Worm (Caenorhabditis elegans) whole organism, L1 larva: ENCODE results near the gene F22F7.2.

Experiments
- C16A3.4 ChIP-seq: fragments of 150-350 bp; optimal IDR thresholded peaks from 2 replicates; lab custom pipeline; 2014; ENCODE audit warnings: missing biosample characterization, missing genetic modification characterization
- aha-1 ChIP-seq: fragments of 150-350 bp; optimal IDR thresholded peaks from 2 replicates; lab custom pipeline; 2014; ENCODE audit warnings: missing biosample characterization, missing genetic modification characterization
- aly-2 ChIP-seq: fragments of 150-350 bp; optimal IDR thresholded peaks from 2 replicates; lab custom pipeline; 2014; ENCODE audit warnings: missing biosample characterization, missing genetic modification characterization
- ceh-63 ChIP-seq: fragments of 200-800 bp; sonication (Bioruptor generic); optimal IDR thresholded peaks from 2 replicates; lab custom pipeline; 2018; ENCODE audit warnings: mild to moderate bottlenecking, missing genetic modification characterization, missing compliant biosample characterization
- ceh-82 ChIP-seq, 3 experiments: fragments of 150-350 bp in 1 of 3; sonication (generic microtip) in 2 of 3; optimal IDR thresholded peaks; 2 replicates each; lab custom pipeline; 2014 to 2017; ENCODE audit warnings: missing biosample characterization in 3 of 3, missing genetic modification characterization in 3 of 3
- dpl-1 ChIP-seq, 3 experiments: fragments of 150-350 bp in 2 of 3; sonication (generic microtip) in 1 of 3; optimal IDR thresholded peaks; 2 replicates each; lab custom pipeline; 2014 to 2017; ENCODE audit warnings: missing biosample characterization in 3 of 3, missing genetic modification characterization in 3 of 3, missing genetic modification reagents in 3 of 3
- efl-3 ChIP-seq: fragments of 200-800 bp; sonication (Bioruptor generic); optimal IDR thresholded peaks from 2 replicates; lab custom pipeline; 2018; ENCODE audit warnings: mild to moderate bottlenecking, missing genetic modification characterization, missing compliant biosample characterization
- egl-13 ChIP-seq: sonication (generic microtip); optimal IDR thresholded peaks from 2 replicates; lab custom pipeline; 2016; ENCODE audit warnings: missing genotype, missing genetic modification reagents, missing genetic modification characterization, missing compliant biosample characterization
- elt-2 ChIP-seq: sonication (generic microtip); optimal IDR thresholded peaks from 2 replicates; lab custom pipeline; 2016; ENCODE audit warnings: missing genetic modification characterization, mild to moderate bottlenecking, inconsistent platforms, missing compliant biosample characterization, missing genetic modification reagents
- elt-3 ChIP-seq, 6 experiments: fragments of 150-350 bp in 1 of 6; sonication (generic microtip); optimal IDR thresholded peaks; 2 replicates each; lab custom pipeline; 2017 to 2018; ENCODE audit warnings: missing biosample characterization in 6 of 6, missing genetic modification characterization in 6 of 6, inconsistent platforms in 1 of 6
- fos-1 ChIP-seq: fragments of 150-350 bp; optimal IDR thresholded peaks from 2 replicates; lab custom pipeline; 2014; ENCODE audit warnings: missing biosample characterization, missing genetic modification characterization
- grh-1 ChIP-seq: fragments of 200-800 bp; sonication (Bioruptor generic); IDR thresholded peaks from 2 replicates; pipeline ENCODE4 v1.3.6; 2022; ENCODE audit warnings: missing genetic modification reagents, missing genetic modification characterization, missing compliant biosample characterization
- hlh-17 ChIP-seq: fragments of 200-800 bp; sonication (Bioruptor generic); optimal IDR thresholded peaks from 2 replicates; lab custom pipeline; 2018; ENCODE audit warnings: missing genetic modification characterization, mild to moderate bottlenecking, missing compliant biosample characterization, moderate library complexity, borderline replicate concordance
- hpl-2 ChIP-seq: fragments of 150-350 bp; optimal IDR thresholded peaks from 2 replicates; lab custom pipeline; 2014; ENCODE audit warnings: missing biosample characterization, missing genetic modification reagents, missing genetic modification characterization
- irx-1 ChIP-seq: sonication (generic microtip); optimal IDR thresholded peaks from 2 replicates; lab custom pipeline; 2016; ENCODE audit warnings: missing genetic modification characterization, missing compliant biosample characterization
- isw-1 ChIP-seq: fragments of 200-800 bp; sonication (Bioruptor generic); IDR thresholded peaks from 2 replicates; pipeline ENCODE4 v1.3.6; 2022; ENCODE audit warnings: missing genetic modification characterization, missing compliant biosample characterization
- jun-1 ChIP-seq: fragments of 150-350 bp; optimal IDR thresholded peaks from 2 replicates; lab custom pipeline; 2014; ENCODE audit warnings: missing biosample characterization, missing genetic modification reagents, missing genetic modification characterization
- lin-13 ChIP-seq: fragments of 150-350 bp; optimal IDR thresholded peaks from 2 replicates; lab custom pipeline; 2014; ENCODE audit warnings: missing biosample characterization, missing genetic modification reagents, missing genetic modification characterization
- lin-14 ChIP-seq: fragments of 200-800 bp; sonication (Bioruptor generic); optimal IDR thresholded peaks from 2 replicates; lab custom pipeline; 2018; ENCODE audit warnings: mild to moderate bottlenecking, missing genetic modification characterization, moderate library complexity, missing compliant biosample characterization
- lin-39 ChIP-seq: fragments of 150-350 bp; optimal IDR thresholded peaks from 2 replicates; lab custom pipeline; 2014; ENCODE audit warnings: missing biosample characterization, missing genetic modification reagents, missing genetic modification characterization
- lir-3 ChIP-seq: sonication (generic microtip); optimal IDR thresholded peaks from 2 replicates; lab custom pipeline; 2016; ENCODE audit warnings: mild to moderate bottlenecking, missing genetic modification characterization, moderate library complexity, missing compliant biosample characterization; ENCODE audit not compliant: poor library complexity
- lsy-2 ChIP-seq, 2 experiments: fragments of 150-350 bp; optimal IDR thresholded peaks; 2 replicates each; lab custom pipeline; 2014; ENCODE audit warnings: missing biosample characterization in 2 of 2, missing genetic modification characterization in 2 of 2
- mdl-1 ChIP-seq, 2 experiments: fragments of 150-350 bp; optimal IDR thresholded peaks; 2 replicates each; lab custom pipeline; 2014 to 2017; ENCODE audit warnings: missing biosample characterization in 2 of 2, missing genetic modification characterization in 2 of 2, inconsistent platforms in 1 of 2
- nhr-11 ChIP-seq: fragments of 150-350 bp; optimal IDR thresholded peaks from 2 replicates; lab custom pipeline; 2014; ENCODE audit warnings: missing biosample characterization, missing genetic modification characterization
- nhr-47 ChIP-seq: sonication (generic microtip); optimal IDR thresholded peaks from 2 replicates; lab custom pipeline; 2016; ENCODE audit warnings: mild to moderate bottlenecking, missing genetic modification characterization, moderate library complexity, missing compliant biosample characterization
- nhr-71 ChIP-seq: sonication (generic microtip); optimal IDR thresholded peaks from 2 replicates; lab custom pipeline; 2016; ENCODE audit warnings: mild to moderate bottlenecking, missing genetic modification characterization, moderate library complexity, missing compliant biosample characterization
- nhr-77 ChIP-seq: fragments of 150-350 bp; optimal IDR thresholded peaks from 2 replicates; lab custom pipeline; 2014; ENCODE audit warnings: missing biosample characterization, missing genetic modification characterization
- nhr-84 ChIP-seq: sonication (generic microtip); optimal IDR thresholded peaks from 2 replicates; lab custom pipeline; 2017; ENCODE audit warnings: missing biosample characterization, missing genetic modification characterization
- nhr-90 ChIP-seq: sonication (generic microtip); optimal IDR thresholded peaks from 2 replicates; lab custom pipeline; 2016; ENCODE audit warnings: mild to moderate bottlenecking, missing genetic modification characterization, missing compliant biosample characterization; ENCODE audit not compliant: poor library complexity
- pag-3 ChIP-seq: sonication (generic microtip); optimal IDR thresholded peaks from 2 replicates; lab custom pipeline; 2017; ENCODE audit warnings: missing genetic modification characterization, mild to moderate bottlenecking, missing compliant biosample characterization, antibody characterized with exemption, borderline replicate concordance; ENCODE audit not compliant: insufficient read depth
- rnt-1 ChIP-seq: sonication (generic microtip); optimal IDR thresholded peaks from 2 replicates; lab custom pipeline; 2016; ENCODE audit warnings: mild to moderate bottlenecking, missing genetic modification characterization, moderate library complexity, missing compliant biosample characterization
- skn-1 ChIP-seq: fragments of 150-350 bp; optimal IDR thresholded peaks from 2 replicates; lab custom pipeline; 2014; ENCODE audit warnings: missing biosample characterization, missing genetic modification characterization
- snu-23 ChIP-seq: sonication (generic microtip); optimal IDR thresholded peaks from 2 replicates; lab custom pipeline; 2016; ENCODE audit warnings: missing genetic modification characterization, missing compliant biosample characterization
- sox-4 ChIP-seq: sonication (generic microtip); optimal IDR thresholded peaks from 2 replicates; lab custom pipeline; 2016; ENCODE audit warnings: missing genetic modification characterization, missing compliant biosample characterization
- sup-37 ChIP-seq: fragments of 200-800 bp; sonication (Bioruptor generic); optimal IDR thresholded peaks from 2 replicates; lab custom pipeline; 2018; ENCODE audit warnings: mild to moderate bottlenecking, missing genetic modification characterization, missing compliant biosample characterization
- tbx-2 ChIP-seq: sonication (generic microtip); optimal IDR thresholded peaks from 2 replicates; lab custom pipeline; 2016; ENCODE audit warnings: missing genetic modification characterization, missing compliant biosample characterization
- unc-62 ChIP-seq: fragments of 150-350 bp; optimal IDR thresholded peaks from 2 replicates; lab custom pipeline; 2014; ENCODE audit warnings: missing biosample characterization, missing genetic modification reagents, missing genetic modification characterization
- unc-98 ChIP-seq: fragments of 200-800 bp; sonication (Bioruptor generic); IDR thresholded peaks from 2 replicates; pipeline ENCODE4 v1.3.6; 2022; ENCODE audit warnings: missing genetic modification characterization, missing compliant biosample characterization
- vab-15 ChIP-seq: sonication (generic microtip); optimal IDR thresholded peaks from 2 replicates; lab custom pipeline; 2017; ENCODE audit warnings: missing genotype, mild to moderate bottlenecking, missing genetic modification characterization, missing compliant biosample characterization
- zag-1 ChIP-seq: fragments of 150-350 bp; optimal IDR thresholded peaks from 2 replicates; lab custom pipeline; 2014; ENCODE audit warnings: missing biosample characterization, missing genetic modification characterization
- ztf-4 ChIP-seq: fragments of 150-350 bp; optimal IDR thresholded peaks from 2 replicates; lab custom pipeline; 2014; ENCODE audit warnings: missing biosample characterization, missing genetic modification characterization

Gene F22F7.2

ce11 chrV:2126996-2127585, 4.5 kb downstream of the F22F7.2 start, which contains the start of gene ldp-1 (continued):
- TF ChIP-seq lin-14 (peak; percentile 92), ceh-82 (tag; optimal IDR thresholded peaks at IDR 0.05; lab: Kevin White, UChicago) (peak; percentile 55 to 73 (median 70)), nhr-47 (tag; lab: Kevin White, UChicago) (peak; percentile 92), ztf-4 (tag; lab: Kevin White, UChicago) (no peak), hlh-17 (GFP tag; lab: Kevin White, UChicago) (no peak), lin-13 (peak; percentile 67), unc-98 (GFP tag; lab: Robert Waterston, UW) (peak; percentile 82), elt-2 (tag; lab: Kevin White, UChicago) (peak; percentile 67), skn-1 (tag; lab: Kevin White, UChicago) (peak; percentile 11), mdl-1 (tag; optimal IDR thresholded peaks at IDR 0.05; lab: Kevin White, UChicago) (peak in 1 of 2 experiments; percentile 6), nhr-90 (tag; lab: Kevin White, UChicago) (peak; percentile 92), nhr-77 (tag; lab: Kevin White, UChicago) (no peak), aly-2 (tag; lab: Kevin White, UChicago) (peak; percentile 6), lir-3 (peak; percentile 95), vab-15 (tag; lab: Kevin White, UChicago) (no peak), jun-1 (tag; lab: Kevin White, UChicago) (no peak), efl-3 (no peak), tbx-2 (tag; lab: Kevin White, UChicago) (peak; percentile 90), lin-39 (tag; lab: Kevin White, UChicago) (peak; percentile 20), ceh-63 (peak; percentile 60), elt-3 (tag; optimal IDR thresholded peaks at IDR 0.05; lab: Kevin White, UChicago) (peak in 1 of 6 experiments; percentile 51), irx-1 (tag; lab: Kevin White, UChicago) (peak; percentile 96), fos-1 (peak; percentile 62), zag-1 (tag; lab: Kevin White, UChicago) (no peak), pag-3 (tag; lab: Kevin White, UChicago) (no peak), nhr-84 (tag; lab: Kevin White, UChicago) (no peak), egl-13 (tag; lab: Kevin White, UChicago) (peak; percentile 85), aha-1 (tag; lab: Kevin White, UChicago) (no peak), unc-62 (GFP tag; lab: Kevin White, UChicago) (no peak), hpl-2 (GFP tag; lab: Kevin White, UChicago) (no peak), C16A3.4 (tag; lab: Kevin White, UChicago) (peak; percentile 14), isw-1 (GFP tag; lab: Robert Waterston, UW) (peak; percentile 78), nhr-71 (peak; percentile 89), nhr-11 (tag; lab: Kevin White, UChicago) (no peak), lsy-2 (tag; optimal IDR thresholded peaks at IDR 0.05; lab: Kevin White, UChicago) (peak; percentile 76), dpl-1 (GFP tag; optimal IDR thresholded peaks at IDR 0.05; lab: Kevin White, UChicago) (peak; percentile 89 to 94 (median 92)), grh-1 (GFP tag; lab: Robert Waterston, UW) (peak; percentile 75), snu-23 (peak; percentile 81), sup-37 (GFP tag; lab: Kevin White, UChicago) (peak; percentile 55), sox-4 (tag; lab: Kevin White, UChicago) (peak; percentile 83)
- TF ChIP-seq, all 84 proteins: peak for 57

- no peak for TF ChIP-seq jun-1 (tag; lab: Kevin White, UChicago)
- TF ChIP-seq rnt-1, result peak; percentile 16
Measured at ce11 chrV:2132675-2133074, 10.1 kb downstream of the F22F7.2 start.
